Worm (Caenorhabditis elegans) whole organism, L4/young adult: ENCODE results near the gene daf-7.

Experiments
- dao-5 ChIP-seq: sonication (generic microtip); optimal IDR thresholded peaks from 2 replicates; lab custom pipeline; 2016; ENCODE audit warnings: missing genotype, missing genetic modification characterization, moderate library complexity, missing compliant biosample characterization
- him-1 ChIP-seq: sonication (generic microtip); optimal IDR thresholded peaks from 2 replicates; lab custom pipeline; 2016; ENCODE audit warnings: missing genotype, missing genetic modification reagents, missing genetic modification characterization, missing compliant biosample characterization

ce11 chrIII:856260-856659 is 44.6 kb downstream of the daf-7 start, which contains the start of gene K02F3.12:
- TF ChIP-seq him-1 (tag; lab: Kevin White, UChicago) (no peak), dao-5 (tag; lab: Kevin White, UChicago) (no peak)
